Fruit fly (Drosophila melanogaster) whole organism, embryonic: ENCODE results near the gene smal.

ENCODE experiments used
- CG11695 ChIP-seq: fragments of 200-800 bp; sonication (Bioruptor generic); IDR thresholded peaks from 3 replicates; pipeline ENCODE4 v1.3.6; 2022; ENCODE audit warnings: missing biosample characterization, missing genetic modification characterization
- CG12104 ChIP-seq: fragments of 200-800 bp; sonication (Bioruptor generic); optimal IDR thresholded peaks from 3 replicates; lab custom pipeline; 2016; ENCODE audit warnings: missing biosample characterization, missing genetic modification characterization
- CG2875 ChIP-seq: fragments of 200-800 bp; sonication (Bioruptor generic); optimal IDR thresholded peaks from 2 replicates; lab custom pipeline; 2017; ENCODE audit warnings: missing biosample characterization, mild to moderate bottlenecking, missing genetic modification characterization, missing genetic modification reagents
- CG3407 ChIP-seq: fragments of 200-800 bp; sonication (Bioruptor generic); optimal IDR thresholded peaks from 2 replicates; lab custom pipeline; 2018; ENCODE audit warnings: missing biosample characterization, mild to moderate bottlenecking, missing genetic modification characterization
- NFAT ChIP-seq: fragments of 200-800 bp; sonication (Bioruptor generic); IDR thresholded peaks from 2 replicates; pipeline ENCODE4 v1.3.6; 2022; ENCODE audit warnings: missing biosample characterization, missing genetic modification characterization
- Sox102F ChIP-seq: fragments of 200-800 bp; sonication (Bioruptor generic); optimal IDR thresholded peaks from 2 replicates; lab custom pipeline; 2018; ENCODE audit warnings: missing biosample characterization, mild to moderate bottlenecking, missing genetic modification characterization, moderate library complexity
- sima ChIP-seq: fragments of 200-800 bp; sonication (Bioruptor generic); optimal IDR thresholded peaks from 2 replicates; lab custom pipeline; 2016; ENCODE audit warnings: missing biosample characterization, missing genetic modification characterization
- slou ChIP-seq: fragments of 200-800 bp; sonication (Bioruptor generic); optimal IDR thresholded peaks from 3 replicates; lab custom pipeline; 2016; ENCODE audit warnings: missing biosample characterization, missing genetic modification characterization
- sob ChIP-seq: fragments of 200-800 bp; sonication (Bioruptor generic); IDR thresholded peaks from 2 replicates; pipeline ENCODE4 v1.3.6; 2022; ENCODE audit warnings: missing biosample characterization, missing genetic modification characterization
- stwl ChIP-seq: fragments of 200-800 bp; sonication (Bioruptor generic); optimal IDR thresholded peaks from 3 replicates; lab custom pipeline; 2018; ENCODE audit warnings: missing biosample characterization, mild to moderate bottlenecking, missing genetic modification characterization, moderate library complexity

- TF ChIP-seq CG11695 = no peak; the same call in 2 of the 3 replicates
- no peak for TF ChIP-seq Sox102F (GFP tag; lab: Kevin White, UChicago)
- no peak for TF ChIP-seq CG12104 (GFP tag; lab: Kevin White, UChicago)
- TF ChIP-seq stwl = no peak
- no peak for TF ChIP-seq sima (GFP tag; lab: Kevin White, UChicago)
- no peak for TF ChIP-seq CG3407
- no peak for TF ChIP-seq NFAT
- TF ChIP-seq sob (GFP tag; lab: Robert Waterston, UW) = no peak
- no peak for TF ChIP-seq slou (GFP tag; lab: Kevin White, UChicago)
- no peak for TF ChIP-seq CG2875 (GFP tag; lab: Kevin White, UChicago)
Observed at dm6 chr2L:6178118-6178739, 704 bp upstream of the smal start.
